Worm (Caenorhabditis elegans) whole organism, early embryonic: ENCODE results near the gene F41D9.2.

ENCODE experiments used
- B0310.2 ChIP-seq: sonication (generic microtip); optimal IDR thresholded peaks from 2 replicates; lab custom pipeline; 2016; ENCODE audit warnings: mild to moderate bottlenecking, missing genetic modification characterization, missing compliant biosample characterization
- aly-1 ChIP-seq: sonication (generic microtip); optimal IDR thresholded peaks from 2 replicates; lab custom pipeline; 2016; ENCODE audit warnings: missing genetic modification characterization, missing compliant biosample characterization
- ama-1 ChIP-seq: fragments of 150-350 bp; optimal IDR thresholded peaks from 2 replicates; lab custom pipeline; 2014
- hmg-4 ChIP-seq: fragments of 200-800 bp; sonication (Bioruptor generic); optimal IDR thresholded peaks from 2 replicates; lab custom pipeline; 2018; ENCODE audit warnings: mild to moderate bottlenecking, missing genetic modification characterization, missing compliant biosample characterization
- pes-1 ChIP-seq: fragments of 200-800 bp; sonication (Bioruptor generic); IDR thresholded peaks from 2 replicates; pipeline ENCODE4 v1.3.6; 2022; ENCODE audit warnings: missing genetic modification reagents, missing genetic modification characterization, missing compliant biosample characterization
- scrt-1 ChIP-seq: fragments of 200-800 bp; sonication (Bioruptor generic); IDR thresholded peaks from 2 replicates; pipeline ENCODE4 v1.3.6; 2022; ENCODE audit warnings: missing genetic modification characterization, missing compliant biosample characterization
- sea-1 ChIP-seq: fragments of 200-800 bp; sonication (Bioruptor generic); conservative IDR thresholded peaks from 2 replicates; pipeline ENCODE4 v1.3.6; 2022; ENCODE audit warnings: missing genetic modification characterization, missing compliant biosample characterization
- tbx-37 ChIP-seq: fragments of 200-800 bp; sonication (Bioruptor generic); conservative IDR thresholded peaks from 2 replicates; pipeline ENCODE4 v1.3.6; 2022; ENCODE audit warnings: missing genetic modification reagents, missing genetic modification characterization, missing compliant biosample characterization
- tra-4 ChIP-seq: sonication (generic microtip); optimal IDR thresholded peaks from 2 replicates; lab custom pipeline; 2017; ENCODE audit warnings: missing genetic modification characterization, missing compliant biosample characterization

DNA sequence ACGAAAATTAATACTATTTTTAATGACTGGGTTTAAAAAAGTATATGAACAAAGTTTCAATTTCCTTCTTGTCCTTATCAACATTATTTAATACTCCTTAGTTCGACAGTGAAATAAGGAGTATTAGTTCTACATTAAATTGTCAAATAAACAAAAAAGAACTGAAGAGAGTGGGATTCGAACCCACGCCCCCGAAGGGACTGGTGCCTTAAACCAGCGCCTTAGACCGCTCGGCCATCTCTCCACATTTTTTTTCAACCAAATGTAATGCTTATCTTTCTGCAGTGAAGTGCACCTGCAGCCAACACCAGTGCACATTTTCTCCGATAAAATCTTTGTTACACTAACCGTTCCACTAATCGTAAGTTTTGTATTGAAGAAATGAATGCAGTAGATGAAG lies 34.5 kb upstream of the F41D9.2 start:
- TF ChIP-seq B0310.2: no peak
- no peak for TF ChIP-seq ama-1
- no peak for TF ChIP-seq sea-1 (GFP tag; lab: Robert Waterston, UW)
- TF ChIP-seq pes-1 (GFP tag; lab: Robert Waterston, UW): 0 out of 2 replicates have a peak, but pooled peaks have one; percentile 21
- no peak for TF ChIP-seq tra-4
- no peak for TF ChIP-seq hmg-4
- no peak for TF ChIP-seq tbx-37 (GFP tag; lab: Robert Waterston, UW)
- no peak for TF ChIP-seq scrt-1 (GFP tag; lab: Robert Waterston, UW)
- TF ChIP-seq aly-1: no peak
